Worm (Caenorhabditis elegans): ENCODE results near the gene srv-25.
"Not testable (repeated sequence)": the region's sequence is repeated elsewhere in the genome, so short reads cannot be mapped to it uniquely, and the experiment has no call there.

srv-25 gene

DNA sequence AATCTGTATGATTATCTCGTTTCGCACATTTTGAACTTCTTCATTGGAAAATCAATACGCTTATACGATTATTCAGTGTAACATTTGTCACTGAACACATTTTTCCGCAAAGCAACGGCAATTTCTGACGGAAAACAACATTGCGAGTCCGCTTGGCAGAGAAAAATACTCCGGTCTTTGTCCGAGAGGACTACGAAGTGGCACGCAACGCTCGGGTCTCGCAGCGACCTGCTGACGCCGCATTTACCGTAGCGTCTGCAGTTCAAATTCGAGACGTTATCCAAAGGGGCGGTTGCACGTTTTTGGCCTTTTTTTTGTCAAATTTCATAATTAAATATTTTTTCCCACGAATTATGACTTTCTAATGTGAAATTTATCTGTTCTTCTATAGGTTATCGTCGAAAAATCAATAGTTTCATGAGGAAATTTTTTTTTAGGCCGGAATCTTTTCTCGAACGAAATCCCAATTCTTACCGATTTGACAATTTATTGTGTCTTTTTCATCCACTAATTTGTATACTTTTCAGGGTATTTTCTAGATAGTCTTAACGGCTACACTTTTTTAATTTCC, 20.2 kb upstream of the srv-25 start, which contains the start of gene sqd-1:
TSS of gene sqd-1 (plus strand) at position 521 of the 571 bp plus-strand sequence.
- TF ChIP-seq dao-5 (tag; optimal IDR thresholded peaks at IDR 0.05) (no peak), him-1 (tag; optimal IDR thresholded peaks at IDR 0.05) (peak; percentile 86), W03F9.2 (tag; optimal IDR thresholded peaks at IDR 0.05) (peak; percentile 100)

DNA sequence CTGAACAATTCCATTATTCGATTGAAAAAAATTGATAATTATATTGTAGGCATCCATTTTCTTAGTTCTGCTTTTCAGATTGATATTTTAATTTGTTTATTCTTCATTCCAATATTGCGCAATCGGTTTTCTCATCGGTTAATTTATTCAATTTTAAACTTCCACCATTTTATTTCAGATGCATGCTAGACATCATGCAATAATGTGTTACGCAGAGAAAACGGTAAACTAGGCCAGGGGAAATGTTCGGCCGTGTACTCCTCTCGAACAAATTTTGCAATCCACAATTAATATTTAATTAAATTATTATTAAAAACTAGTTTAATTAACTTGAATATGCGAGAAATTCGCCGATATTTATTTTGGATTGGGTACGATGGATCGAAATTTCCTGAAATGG, 18.1 kb upstream of the srv-25 start, which contains the start of gene Y73B6BL.29:
TSS of gene Y73B6BL.29 (plus strand) at position 263 of the 400 bp plus-strand sequence.
- peak; percentile 62 for TF ChIP-seq him-1 (tag; optimal IDR thresholded peaks at IDR 0.05)
- no peak for TF ChIP-seq dao-5 (tag; optimal IDR thresholded peaks at IDR 0.05)
- TF ChIP-seq W03F9.2 (tag; optimal IDR thresholded peaks at IDR 0.05), result peak; percentile 99

- TF ChIP-seq dao-5, him-1, W03F9.2 (tag; optimal IDR thresholded peaks at IDR 0.05): not testable (repeated sequence)
Measured at ce11 chrIV:6317357-6317756, 13.8 kb upstream of the srv-25 start, which contains the start of gene Y73B6BL.12. Y73B6BL.12 (minus strand) TSS chrIV:6317457.

DNA sequence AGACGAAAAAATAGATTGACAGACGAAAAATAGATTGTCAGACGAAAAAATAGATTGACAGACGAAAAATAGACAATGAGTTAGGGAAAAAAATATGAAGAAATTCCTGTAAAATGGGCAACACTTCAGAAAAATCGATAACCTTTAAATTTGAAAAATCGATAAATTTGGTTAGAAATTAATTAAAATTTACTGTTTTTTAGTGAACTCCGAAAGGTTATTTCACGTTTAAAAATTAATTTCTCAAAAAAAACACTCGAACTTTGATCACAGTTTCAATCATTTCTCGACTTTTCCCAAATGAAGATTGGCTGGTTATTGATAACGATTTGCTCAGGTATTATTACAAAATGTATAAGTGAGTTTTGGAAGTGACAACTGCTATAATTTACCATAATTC, 3.9 kb upstream of the srv-25 start, which contains the start of gene csp-2:
TSS of gene csp-2 (plus strand) at position 301 of the 400 bp plus-strand sequence.
- TF ChIP-seq W03F9.2 (tag; optimal IDR thresholded peaks at IDR 0.05) (no peak), dao-5 (tag; optimal IDR thresholded peaks at IDR 0.05) (no peak), him-1 (tag; optimal IDR thresholded peaks at IDR 0.05) (no peak)

- no peak for TF ChIP-seq W03F9.2 (tag; optimal IDR thresholded peaks at IDR 0.05)
- no peak for TF ChIP-seq him-1 (tag; optimal IDR thresholded peaks at IDR 0.05)
- TF ChIP-seq dao-5 (tag; optimal IDR thresholded peaks at IDR 0.05), result no peak
Measured at ce11 chrIV:6301764-6302163, 1.8 kb downstream of the srv-25 start, which contains the start of gene srv-26. srv-26 (minus strand) TSS chrIV:6301864.

DNA sequence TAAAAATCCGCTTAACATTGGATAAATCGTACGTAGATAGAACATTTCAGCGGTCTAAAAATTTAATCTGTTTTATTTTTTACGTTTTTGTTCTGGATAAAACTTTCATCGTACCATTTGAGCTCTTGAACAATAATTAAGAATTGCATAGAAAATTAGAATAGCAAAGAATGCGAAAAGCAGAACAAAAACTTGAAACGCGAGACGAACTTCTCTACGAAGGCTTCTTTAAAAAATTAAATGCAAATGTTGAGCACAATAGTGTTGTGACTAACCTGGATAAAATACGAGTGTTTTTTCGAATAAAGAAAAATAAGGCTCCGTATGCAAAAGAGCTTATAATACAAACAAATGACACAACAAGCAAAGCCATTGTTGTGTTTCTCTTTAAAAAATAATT, 4.0 kb downstream of the srv-25 start:
- no peak for TF ChIP-seq W03F9.2 (tag; optimal IDR thresholded peaks at IDR 0.05)
- no peak for TF ChIP-seq him-1 (tag; optimal IDR thresholded peaks at IDR 0.05)
- no peak for TF ChIP-seq dao-5 (tag; optimal IDR thresholded peaks at IDR 0.05)

ce11 chrIV:6298253-6298652, 5.3 kb downstream of the srv-25 start, which contains the start of gene srv-27:
srv-27 (minus strand) TSS chrIV:6298353.
- no peak for TF ChIP-seq dao-5 (tag; optimal IDR thresholded peaks at IDR 0.05)
- no peak for TF ChIP-seq W03F9.2 (tag; optimal IDR thresholded peaks at IDR 0.05)
- TF ChIP-seq him-1 (tag; optimal IDR thresholded peaks at IDR 0.05), result no peak

- TF ChIP-seq W03F9.2 (tag; optimal IDR thresholded peaks at IDR 0.05), result no peak
- no peak for TF ChIP-seq him-1 (tag; optimal IDR thresholded peaks at IDR 0.05)
- no peak for TF ChIP-seq dao-5 (tag; optimal IDR thresholded peaks at IDR 0.05)
Measured at ce11 chrIV:6294081-6294480, 9.5 kb downstream of the srv-25 start, which contains the start of gene hil-2. hil-2 (plus strand) TSS chrIV:6294240.

DNA sequence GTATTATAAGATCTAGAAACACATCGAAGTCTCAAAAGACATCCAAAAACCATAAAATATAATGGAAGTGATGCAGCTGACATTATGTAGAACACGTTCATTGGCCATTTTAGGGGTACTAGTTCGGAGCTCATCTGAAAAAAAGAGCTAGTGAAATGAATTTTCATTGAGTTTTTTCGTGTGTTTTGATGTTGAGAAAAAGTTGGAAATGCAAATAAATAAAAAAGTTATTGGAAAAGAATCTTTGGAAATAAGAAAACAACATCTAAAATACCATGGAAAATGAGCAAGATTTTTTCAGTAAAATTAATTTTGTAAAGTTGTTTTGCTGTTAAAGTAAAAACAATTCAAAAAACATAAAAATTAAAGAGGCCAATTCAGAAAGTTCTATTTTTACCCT, 12.8 kb downstream of the srv-25 start, which contains the start of gene srv-24:
TSS of gene srv-24 (minus strand) at position 101 of the 400 bp plus-strand sequence.
- TF ChIP-seq dao-5 (tag; optimal IDR thresholded peaks at IDR 0.05) (no peak), W03F9.2 (tag; optimal IDR thresholded peaks at IDR 0.05) (no peak), him-1 (tag; optimal IDR thresholded peaks at IDR 0.05) (no peak)

DNA sequence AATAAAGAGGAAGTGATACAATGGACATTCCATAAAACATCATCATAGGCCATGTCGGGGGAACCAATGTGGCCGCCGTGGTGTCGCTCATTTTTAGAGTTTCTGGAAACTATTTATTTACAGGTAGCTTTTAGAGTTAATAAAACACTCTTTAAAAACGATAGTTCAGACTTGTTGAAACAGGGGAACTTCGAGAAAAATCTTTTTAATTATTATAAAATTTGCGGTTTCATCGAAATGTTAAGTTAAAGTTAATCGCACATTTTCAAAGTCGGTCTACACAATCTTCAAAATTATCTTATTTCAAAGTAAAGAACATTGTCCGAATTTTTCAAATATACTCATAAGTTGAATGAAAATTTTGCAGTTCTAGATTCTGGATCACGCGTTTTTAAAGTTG, 19.3 kb downstream of the srv-25 start, which contains the start of gene ops-1:
TSS of gene ops-1 (minus strand) at position 101 of the 400 bp plus-strand sequence.
- TF ChIP-seq W03F9.2 (tag; optimal IDR thresholded peaks at IDR 0.05) (no peak), him-1 (tag; optimal IDR thresholded peaks at IDR 0.05) (no peak), dao-5 (tag; optimal IDR thresholded peaks at IDR 0.05) (no peak)

ce11 chrIV:6282143-6282542, 21.4 kb downstream of the srv-25 start, which contains the start of gene srv-32:
srv-32 (minus strand) TSS chrIV:6282243.
- TF ChIP-seq him-1 (tag; optimal IDR thresholded peaks at IDR 0.05) (no peak), W03F9.2 (tag; optimal IDR thresholded peaks at IDR 0.05) (no peak), dao-5 (tag; optimal IDR thresholded peaks at IDR 0.05) (no peak)

ce11 chrIV:6279392-6279791, 24.1 kb downstream of the srv-25 start, which contains the start of gene sams-5:
sams-5 (minus strand) TSS chrIV:6279522.
- no peak for TF ChIP-seq him-1 (tag; optimal IDR thresholded peaks at IDR 0.05)
- TF ChIP-seq dao-5 (tag; optimal IDR thresholded peaks at IDR 0.05), result no peak
- TF ChIP-seq W03F9.2 (tag; optimal IDR thresholded peaks at IDR 0.05), result no peak

ce11 chrIV:6275671-6276209, 27.8 kb downstream of the srv-25 start, which contains the start of the genes aat-4 and T13A10.1:
aat-4 (minus strand) TSS chrIV:6275721.
T13A10.1 (plus strand) TSS chrIV:6276081.
- TF ChIP-seq him-1 (tag; optimal IDR thresholded peaks at IDR 0.05), result no peak
- no peak for TF ChIP-seq W03F9.2 (tag; optimal IDR thresholded peaks at IDR 0.05)
- TF ChIP-seq dao-5 (tag; optimal IDR thresholded peaks at IDR 0.05), result no peak

DNA sequence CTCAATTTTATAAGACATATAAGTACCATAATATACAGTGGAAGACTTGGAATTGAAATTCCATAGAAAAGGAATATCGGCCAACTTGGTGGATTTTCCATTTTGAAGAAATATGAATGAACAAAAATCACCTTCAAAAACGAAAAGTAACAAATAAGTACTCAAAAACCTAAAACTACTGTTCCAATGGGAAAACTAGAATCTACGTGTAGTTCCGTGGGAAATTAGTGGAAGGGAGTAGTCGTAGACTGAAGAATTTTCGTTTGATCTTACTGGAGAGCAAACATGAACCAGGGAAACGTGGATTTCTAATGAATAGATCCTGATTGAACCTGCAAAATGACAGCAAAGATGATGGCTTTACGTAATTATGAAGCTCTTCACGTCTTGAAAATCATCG, 31.6 kb downstream of the srv-25 start, which contains the start of gene srv-31:
TSS of gene srv-31 (minus strand) at position 101 of the 400 bp plus-strand sequence.
- no peak for TF ChIP-seq him-1 (tag; optimal IDR thresholded peaks at IDR 0.05)
- no peak for TF ChIP-seq W03F9.2 (tag; optimal IDR thresholded peaks at IDR 0.05)
- TF ChIP-seq dao-5 (tag; optimal IDR thresholded peaks at IDR 0.05), result no peak
